Worm (Caenorhabditis elegans) whole organism, young adult: ENCODE measurements around the gene F55A11.4.
A peak's percentile ranks its signal among the peaks of the same experiment; 100 is the strongest.

Experiments
- B0019.2 ChIP-seq: fragments of 200-800 bp; sonication (Bioruptor generic); conservative IDR thresholded peaks from 2 replicates; pipeline ENCODE4 v1.3.6; 2022; ENCODE audit warnings: missing genetic modification reagents, missing genetic modification characterization, missing compliant biosample characterization
- B0261.1 ChIP-seq: sonication (generic microtip); optimal IDR thresholded peaks from 2 replicates; lab custom pipeline; 2016; ENCODE audit warnings: mild to moderate bottlenecking, missing genetic modification characterization, moderate library complexity, missing compliant biosample characterization
- B0336.3 ChIP-seq: fragments of 200-800 bp; sonication (Bioruptor generic); IDR thresholded peaks from 2 replicates; pipeline ENCODE4 v1.3.6; 2022; ENCODE audit warnings: missing genetic modification characterization, missing compliant biosample characterization
- F10E7.11 ChIP-seq: sonication (generic microtip); optimal IDR thresholded peaks from 2 replicates; lab custom pipeline; 2017; ENCODE audit warnings: mild to moderate bottlenecking, missing genetic modification characterization, moderate library complexity, missing compliant biosample characterization
- F52B5.7 ChIP-seq: sonication (generic microtip); optimal IDR thresholded peaks from 2 replicates; lab custom pipeline; 2016; ENCODE audit warnings: mild to moderate bottlenecking, missing genetic modification characterization, missing compliant biosample characterization
- T07F8.4 ChIP-seq: sonication (generic microtip); optimal IDR thresholded peaks from 2 replicates; lab custom pipeline; 2016; ENCODE audit warnings: mild to moderate bottlenecking, missing genetic modification characterization, moderate library complexity, missing compliant biosample characterization
- T26A5.8 ChIP-seq: sonication (generic microtip); optimal IDR thresholded peaks from 2 replicates; lab custom pipeline; 2016; ENCODE audit warnings: missing genetic modification characterization, missing compliant biosample characterization
- Y67H2A.10 ChIP-seq: fragments of 200-800 bp; sonication (Bioruptor generic); conservative IDR thresholded peaks from 2 replicates; pipeline ENCODE4 v1.3.6; 2022; ENCODE audit warnings: missing genetic modification reagents, missing genetic modification characterization, missing compliant biosample characterization
- Y95B8A.8 ChIP-seq: fragments of 200-800 bp; sonication (Bioruptor generic); IDR thresholded peaks from 2 replicates; pipeline ENCODE4 v1.3.6; 2022; ENCODE audit warnings: missing genetic modification reagents, missing genetic modification characterization, missing compliant biosample characterization
- ZK185.1 ChIP-seq: sonication (generic microtip); optimal IDR thresholded peaks from 2 replicates; lab custom pipeline; 2016; ENCODE audit warnings: mild to moderate bottlenecking, missing genetic modification characterization, missing compliant biosample characterization; ENCODE audit not compliant: poor library complexity, severe bottlenecking
- athp-1 ChIP-seq: sonication (generic microtip); optimal IDR thresholded peaks from 2 replicates; lab custom pipeline; 2017; ENCODE audit warnings: mild to moderate bottlenecking, missing genetic modification characterization, missing compliant biosample characterization
- attf-5 ChIP-seq: fragments of 200-800 bp; sonication (Bioruptor generic); optimal IDR thresholded peaks from 2 replicates; lab custom pipeline; 2018; ENCODE audit warnings: mild to moderate bottlenecking, missing genetic modification characterization, missing compliant biosample characterization
- ccch-3 ChIP-seq: fragments of 200-800 bp; sonication (Bioruptor generic); optimal IDR thresholded peaks from 2 replicates; lab custom pipeline; 2018; ENCODE audit warnings: mild to moderate bottlenecking, missing genetic modification characterization, missing compliant biosample characterization
- ceh-100 ChIP-seq: fragments of 200-800 bp; sonication (Bioruptor generic); IDR thresholded peaks from 2 replicates; pipeline ENCODE4 v1.3.6; 2022; ENCODE audit warnings: missing genetic modification reagents, missing genetic modification characterization, missing compliant biosample characterization
- ceh-40 ChIP-seq: fragments of 200-800 bp; sonication (Bioruptor generic); IDR thresholded peaks from 2 replicates; pipeline ENCODE4 v1.3.6; 2022; ENCODE audit warnings: missing genetic modification characterization, missing compliant biosample characterization
- ceh-58 ChIP-seq: fragments of 200-800 bp; sonication (Bioruptor generic); IDR thresholded peaks from 2 replicates; pipeline ENCODE4 v1.3.6; 2022; ENCODE audit warnings: missing genetic modification characterization, missing compliant biosample characterization
- dpff-1 ChIP-seq: sonication (generic microtip); optimal IDR thresholded peaks from 2 replicates; lab custom pipeline; 2017; ENCODE audit warnings: mild to moderate bottlenecking, missing genetic modification characterization, missing compliant biosample characterization
- efl-1 ChIP-seq: fragments of 150-350 bp; optimal IDR thresholded peaks from 2 replicates; lab custom pipeline; 2014; ENCODE audit warnings: missing biosample characterization, missing genetic modification reagents, missing genetic modification characterization
- ekl-4 ChIP-seq: fragments of 200-800 bp; sonication (Bioruptor generic); IDR thresholded peaks from 2 replicates; pipeline ENCODE4 v1.3.6; 2022; ENCODE audit warnings: missing genetic modification reagents, missing genetic modification characterization, missing compliant biosample characterization
- ets-4 ChIP-seq: fragments of 200-800 bp; sonication (Bioruptor generic); optimal IDR thresholded peaks from 2 replicates; lab custom pipeline; 2018; ENCODE audit warnings: mild to moderate bottlenecking, missing genetic modification characterization, missing compliant biosample characterization
- hmg-20 ChIP-seq: fragments of 200-800 bp; sonication (Bioruptor generic); IDR thresholded peaks from 2 replicates; pipeline ENCODE4 v1.3.6; 2022; ENCODE audit warnings: missing genetic modification reagents, missing genetic modification characterization, missing compliant biosample characterization
- hrde-1 ChIP-seq: sonication (generic microtip); optimal IDR thresholded peaks from 2 replicates; lab custom pipeline; 2016; ENCODE audit warnings: missing genetic modification characterization, mild to moderate bottlenecking, missing compliant biosample characterization, moderate library complexity, missing genotype, missing genetic modification reagents, borderline replicate concordance
- let-526 ChIP-seq: fragments of 200-800 bp; sonication (Bioruptor generic); IDR thresholded peaks from 2 replicates; pipeline ENCODE4 v1.3.6; 2022; ENCODE audit warnings: missing genetic modification reagents, missing genetic modification characterization, missing compliant biosample characterization
- lir-1 ChIP-seq: fragments of 200-800 bp; sonication (Bioruptor generic); conservative IDR thresholded peaks from 2 replicates; pipeline ENCODE4 v1.3.6; 2022; ENCODE audit warnings: missing genetic modification reagents, missing genetic modification characterization, missing compliant biosample characterization
- lsy-27 ChIP-seq: sonication (generic microtip); optimal IDR thresholded peaks from 2 replicates; lab custom pipeline; 2017; ENCODE audit warnings: missing genetic modification characterization, mild to moderate bottlenecking, missing compliant biosample characterization, antibody characterized with exemption, missing genotype, borderline replicate concordance; ENCODE audit not compliant: insufficient read depth
- madf-6 ChIP-seq: fragments of 200-800 bp; sonication (Bioruptor generic); IDR thresholded peaks from 2 replicates; pipeline ENCODE4 v1.3.6; 2022; ENCODE audit warnings: missing genetic modification reagents, missing genetic modification characterization, missing compliant biosample characterization
- madf-8 ChIP-seq: fragments of 200-800 bp; sonication (Bioruptor generic); conservative IDR thresholded peaks from 2 replicates; pipeline ENCODE4 v1.3.6; 2022; ENCODE audit warnings: missing genetic modification reagents, missing genetic modification characterization, missing compliant biosample characterization
- mcd-1 ChIP-seq: fragments of 200-800 bp; sonication (Bioruptor generic); IDR thresholded peaks from 2 replicates; pipeline ENCODE4 v1.3.6; 2022; ENCODE audit warnings: missing genetic modification reagents, missing genetic modification characterization, missing compliant biosample characterization
- mxl-1 ChIP-seq: sonication (generic microtip); optimal IDR thresholded peaks from 2 replicates; lab custom pipeline; 2016; ENCODE audit warnings: missing genetic modification characterization, missing compliant biosample characterization
- nfya-2 ChIP-seq: fragments of 200-800 bp; sonication (Bioruptor generic); IDR thresholded peaks from 2 replicates; pipeline ENCODE4 v1.3.6; 2022; ENCODE audit warnings: missing genetic modification reagents, missing genetic modification characterization, missing compliant biosample characterization
- nfyb-1 ChIP-seq: fragments of 200-800 bp; sonication (Bioruptor generic); IDR thresholded peaks from 2 replicates; pipeline ENCODE4 v1.3.6; 2022; ENCODE audit warnings: missing genetic modification reagents, missing genetic modification characterization, missing compliant biosample characterization
- nhr-179 ChIP-seq: sonication (generic microtip); optimal IDR thresholded peaks from 2 replicates; lab custom pipeline; 2016; ENCODE audit warnings: mild to moderate bottlenecking, missing genetic modification characterization, missing compliant biosample characterization
- nhr-80 ChIP-seq: sonication (generic microtip); optimal IDR thresholded peaks from 2 replicates; lab custom pipeline; 2016; ENCODE audit warnings: missing genetic modification characterization, missing compliant biosample characterization
- rpc-1 ChIP-seq, 2 experiments: fragments of 150-350 bp in 1 of 2; sonication (generic microtip) in 1 of 2; optimal IDR thresholded peaks; 2 replicates each; lab custom pipeline; 2014 to 2018; ENCODE audit warnings: missing biosample characterization in 1 of 2, missing genetic modification characterization in 1 of 2, missing genetic modification reagents in 1 of 2, missing genotype in 1 of 2
- snpc-3.4 ChIP-seq: sonication (generic microtip); optimal IDR thresholded peaks from 2 replicates; lab custom pipeline; 2017; ENCODE audit warnings: missing genetic modification characterization, mild to moderate bottlenecking, missing compliant biosample characterization, antibody characterized with exemption, moderate library complexity, missing genotype, missing genetic modification reagents
- somi-1 ChIP-seq: fragments of 200-800 bp; sonication (Bioruptor generic); optimal IDR thresholded peaks from 2 replicates; lab custom pipeline; 2018; ENCODE audit warnings: mild to moderate bottlenecking, missing genetic modification characterization, missing compliant biosample characterization
- tbx-9 ChIP-seq: sonication (generic microtip); optimal IDR thresholded peaks from 2 replicates; lab custom pipeline; 2016; ENCODE audit warnings: borderline replicate concordance, missing genetic modification characterization, inconsistent platforms, missing compliant biosample characterization
- unc-130 ChIP-seq: sonication (generic microtip); optimal IDR thresholded peaks from 2 replicates; lab custom pipeline; 2016; ENCODE audit warnings: missing genetic modification reagents, missing genetic modification characterization, missing compliant biosample characterization
- xnd-1 ChIP-seq: sonication (generic microtip); optimal IDR thresholded peaks from 2 replicates; lab custom pipeline; 2016; ENCODE audit warnings: missing genotype, missing genetic modification reagents, missing genetic modification characterization, missing compliant biosample characterization
- zfh-2 ChIP-seq: fragments of 200-800 bp; sonication (Bioruptor generic); conservative IDR thresholded peaks from 2 replicates; pipeline ENCODE4 v1.3.6; 2022; ENCODE audit warnings: missing genetic modification reagents, missing genetic modification characterization, missing compliant biosample characterization
- ztf-22 ChIP-seq: fragments of 200-800 bp; sonication (Bioruptor generic); optimal IDR thresholded peaks from 2 replicates; lab custom pipeline; 2018; ENCODE audit warnings: mild to moderate bottlenecking, missing genetic modification characterization, moderate library complexity, missing compliant biosample characterization
- ztf-25 ChIP-seq: fragments of 200-800 bp; sonication (Bioruptor generic); IDR thresholded peaks from 2 replicates; pipeline ENCODE4 v1.3.6; 2022; ENCODE audit warnings: missing genetic modification reagents, missing genetic modification characterization, missing compliant biosample characterization
- ztf-28 ChIP-seq: fragments of 200-800 bp; sonication (Bioruptor generic); IDR thresholded peaks from 2 replicates; pipeline ENCODE4 v1.3.6; 2022; ENCODE audit warnings: missing genetic modification reagents, missing genetic modification characterization, missing compliant biosample characterization
- ztf-3 ChIP-seq: fragments of 200-800 bp; sonication (Bioruptor generic); optimal IDR thresholded peaks from 2 replicates; lab custom pipeline; 2018; ENCODE audit warnings: mild to moderate bottlenecking, missing genetic modification characterization, missing compliant biosample characterization

F55A11.4 gene

ce11 chrV:11779810-11780209 lies 9.5 kb downstream of the F55A11.4 start:
- TF ChIP-seq snpc-3.4 (tag; lab: Kevin White, UChicago) (no peak), nfyb-1 (no peak), nfya-2 (GFP tag; lab: Robert Waterston, UW) (no peak), B0019.2 (GFP tag; lab: Robert Waterston, UW) (no peak), unc-130 (GFP tag; lab: Kevin White, UChicago) (no peak)
- TF ChIP-seq, all 124 proteins: peak for 0

DNA sequence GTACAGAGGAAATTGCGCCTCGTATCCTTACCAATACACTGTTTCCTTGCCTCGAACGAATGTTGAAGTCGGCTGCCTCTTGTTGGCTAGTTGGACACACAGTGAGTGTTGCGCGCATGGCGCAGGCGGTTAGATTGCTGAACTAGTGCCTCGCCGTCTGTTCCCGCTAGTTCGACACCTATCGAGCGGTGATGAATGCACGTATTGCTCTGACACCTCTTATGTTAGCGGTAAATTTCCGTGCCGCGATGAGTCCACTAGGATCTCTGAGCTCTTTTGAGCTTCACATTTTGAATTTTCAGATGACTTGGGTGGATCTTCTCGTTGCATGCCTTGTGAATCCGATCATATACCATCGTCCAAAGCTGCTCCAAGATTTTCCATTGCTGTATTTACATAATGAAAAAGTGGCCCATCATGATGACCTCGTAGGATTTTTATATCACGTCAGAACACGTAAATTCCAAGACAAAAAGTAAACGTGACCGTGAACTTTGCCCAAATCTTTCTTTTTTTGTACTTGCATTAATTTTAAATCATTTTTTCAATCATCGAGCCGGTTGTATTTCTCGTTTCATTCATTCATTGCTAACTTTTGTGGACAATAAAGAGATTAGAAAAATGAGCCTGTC lies 12.7 kb downstream of the F55A11.4 start, which contains the start of gene F55A11.11:
F55A11.11 (plus strand) TSS at position 341 of the 632 bp plus-strand sequence.
- TF ChIP-seq lsy-27 (peak; percentile 79), dpff-1 (tag; lab: Kevin White, UChicago) (no peak), let-526 (GFP tag; lab: Robert Waterston, UW) (peak; percentile 90), somi-1 (GFP tag; lab: Kevin White, UChicago) (peak; percentile 88), attf-5 (GFP tag; lab: Kevin White, UChicago) (peak; percentile 90), T07F8.4 (tag; lab: Kevin White, UChicago) (peak; percentile 83), Y95B8A.8 (GFP tag; lab: Robert Waterston, UW) (peak; percentile 85; the same call in 1 of the 2 replicates), T26A5.8 (tag; lab: Kevin White, UChicago) (peak; percentile 89), ccch-3 (GFP tag; lab: Kevin White, UChicago) (peak; percentile 14), Y67H2A.10 (GFP tag; lab: Robert Waterston, UW) (0 out of 2 replicates have a peak, but pooled peaks have one; percentile 56), ekl-4 (GFP tag; lab: Robert Waterston, UW) (peak; percentile 89), ets-4 (GFP tag; lab: Kevin White, UChicago) (peak; percentile 82), ZK185.1 (tag; lab: Kevin White, UChicago) (peak; percentile 91), nfyb-1 (peak; percentile 96), mcd-1 (GFP tag; lab: Robert Waterston, UW) (no peak; the same call in 1 of the 2 replicates), xnd-1 (peak; percentile 33), tbx-9 (tag; lab: Kevin White, UChicago) (peak; percentile 52), hrde-1 (tag; lab: Kevin White, UChicago) (peak; percentile 92), mxl-1 (tag; lab: Kevin White, UChicago) (peak; percentile 94), ceh-100 (GFP tag; lab: Robert Waterston, UW) (peak; percentile 76), madf-6 (GFP tag; lab: Robert Waterston, UW) (peak; percentile 82), F52B5.7 (tag; lab: Kevin White, UChicago) (peak; percentile 98), B0019.2 (GFP tag; lab: Robert Waterston, UW) (peak; percentile 76), zfh-2 (no peak), ztf-25 (GFP tag; lab: Robert Waterston, UW) (peak; percentile 87), nhr-179 (tag; lab: Kevin White, UChicago) (peak; percentile 48), rpc-1 (optimal IDR thresholded peaks at IDR 0.05; lab: Kevin White, UChicago) (peak; percentile 97), rpc-1 (tag; optimal IDR thresholded peaks at IDR 0.05; lab: Kevin White, UChicago) (peak; percentile 98), lir-1 (GFP tag; lab: Robert Waterston, UW) (peak; percentile 61), ztf-3 (GFP tag; lab: Kevin White, UChicago) (no peak), madf-8 (peak; percentile 37; the same call in 1 of the 2 replicates), ceh-58 (GFP tag; lab: Robert Waterston, UW) (0 out of 2 replicates have a peak, but pooled peaks have one; percentile 28), nhr-80 (tag; lab: Kevin White, UChicago) (peak; percentile 42), B0336.3 (GFP tag; lab: Robert Waterston, UW) (peak; percentile 84), hmg-20 (peak; percentile 71; the same call in 1 of the 2 replicates), nfya-2 (GFP tag; lab: Robert Waterston, UW) (0 out of 2 replicates have a peak, but pooled peaks have one; percentile 34), F10E7.11 (peak; percentile 78), ztf-22 (GFP tag; lab: Kevin White, UChicago) (peak; percentile 76), unc-130 (GFP tag; lab: Kevin White, UChicago) (peak; percentile 77), ceh-40 (GFP tag; lab: Robert Waterston, UW) (peak; percentile 78; the same call in 1 of the 2 replicates), athp-1 (tag; lab: Kevin White, UChicago) (peak; percentile 94), B0261.1 (peak; percentile 99), efl-1 (GFP tag; lab: Kevin White, UChicago) (peak; percentile 6), ztf-28 (GFP tag; lab: Robert Waterston, UW) (peak; percentile 88)
